Fruit fly (Drosophila melanogaster): ENCODE data around the gene Cap-D2.

Gene Cap-D2

dm6 chr3R:29675333-29675732, at the start of gene Cap-D2, which contains the start of gene Bub3:
Cap-D2 (plus strand) TSS chr3R:29675651.
Bub3 (minus strand) TSS chr3R:29675421.
- no peak for TF ChIP-seq Dll (optimal IDR thresholded peaks at IDR 0.05)
- no peak for TF ChIP-seq EcR (GFP tag; optimal IDR thresholded peaks at IDR 0.05)
- no peak for TF ChIP-seq psq (optimal IDR thresholded peaks at IDR 0.05)
- TF ChIP-seq usp (GFP tag; optimal IDR thresholded peaks at IDR 0.05): no peak
- no peak for TF ChIP-seq pan (optimal IDR thresholded peaks at IDR 0.05)
- no peak for TF ChIP-seq CG8478 (optimal IDR thresholded peaks at IDR 0.05)

- no peak for TF ChIP-seq EcR (GFP tag; optimal IDR thresholded peaks at IDR 0.05)
- TF ChIP-seq CG8478 (optimal IDR thresholded peaks at IDR 0.05): no peak
- no peak for TF ChIP-seq Dll (optimal IDR thresholded peaks at IDR 0.05)
- TF ChIP-seq psq (optimal IDR thresholded peaks at IDR 0.05): no peak
- TF ChIP-seq usp (GFP tag; optimal IDR thresholded peaks at IDR 0.05): no peak
- TF ChIP-seq pan (optimal IDR thresholded peaks at IDR 0.05): no peak
Observed at dm6 chr3R:29625883-29626282, 49.6 kb upstream of the Cap-D2 start.

- TF ChIP-seq psq (optimal IDR thresholded peaks at IDR 0.05): no peak
- no peak for TF ChIP-seq EcR (GFP tag; optimal IDR thresholded peaks at IDR 0.05)
- TF ChIP-seq Dll (optimal IDR thresholded peaks at IDR 0.05): no peak
- TF ChIP-seq CG8478 (optimal IDR thresholded peaks at IDR 0.05): no peak
- no peak for TF ChIP-seq usp (GFP tag; optimal IDR thresholded peaks at IDR 0.05)
- TF ChIP-seq pan (optimal IDR thresholded peaks at IDR 0.05): no peak
Observed at dm6 chr3R:29651488-29651887, 24.0 kb upstream of the Cap-D2 start.

dm6 chr3R:29659950-29660349, 15.5 kb upstream of the Cap-D2 start, which contains the start of gene Dop1R2:
Dop1R2 (minus strand) TSS chr3R:29659984.
- TF ChIP-seq Dll (optimal IDR thresholded peaks at IDR 0.05) (no peak), CG8478 (optimal IDR thresholded peaks at IDR 0.05) (no peak), EcR (GFP tag; optimal IDR thresholded peaks at IDR 0.05) (no peak), psq (optimal IDR thresholded peaks at IDR 0.05) (no peak), pan (optimal IDR thresholded peaks at IDR 0.05) (no peak), usp (GFP tag; optimal IDR thresholded peaks at IDR 0.05) (no peak)

dm6 chr3R:29664183-29664829, 11.1 kb upstream of the Cap-D2 start, which contains the start of gene ppk21:
ppk21 (plus strand) TSS chr3R:29664779.
- TF ChIP-seq CG8478 (optimal IDR thresholded peaks at IDR 0.05) (no peak), Dll (optimal IDR thresholded peaks at IDR 0.05) (no peak), EcR (GFP tag; optimal IDR thresholded peaks at IDR 0.05) (no peak), pan (optimal IDR thresholded peaks at IDR 0.05) (no peak), usp (GFP tag; optimal IDR thresholded peaks at IDR 0.05) (no peak), psq (optimal IDR thresholded peaks at IDR 0.05) (no peak)

- no peak for TF ChIP-seq usp (GFP tag; optimal IDR thresholded peaks at IDR 0.05)
- TF ChIP-seq CG8478 (optimal IDR thresholded peaks at IDR 0.05): no peak
- no peak for TF ChIP-seq psq (optimal IDR thresholded peaks at IDR 0.05)
Observed at dm6 chr3R:29668777-29669176, 6.7 kb upstream of the Cap-D2 start, which contains the start of the genes ppk20 and ppk30. ppk20 (minus strand) TSS chr3R:29668877. ppk30 (plus strand) TSS chr3R:29669149.

- TF ChIP-seq usp (GFP tag; optimal IDR thresholded peaks at IDR 0.05): no peak
- TF ChIP-seq CG8478 (optimal IDR thresholded peaks at IDR 0.05): no peak
- TF ChIP-seq pan (optimal IDR thresholded peaks at IDR 0.05): no peak
- TF ChIP-seq Dll (optimal IDR thresholded peaks at IDR 0.05): no peak
- TF ChIP-seq psq (optimal IDR thresholded peaks at IDR 0.05): no peak
- no peak for TF ChIP-seq EcR (GFP tag; optimal IDR thresholded peaks at IDR 0.05)
Observed at dm6 chr3R:29671060-29671707, 4.3 kb upstream of the Cap-D2 start, which contains the start of gene Obp99a. Obp99a (plus strand) TSS chr3R:29671657.

- TF ChIP-seq EcR (GFP tag; optimal IDR thresholded peaks at IDR 0.05): no peak
- TF ChIP-seq usp (GFP tag; optimal IDR thresholded peaks at IDR 0.05): no peak
- TF ChIP-seq pan (optimal IDR thresholded peaks at IDR 0.05): no peak
Observed at dm6 chr3R:29672156-29672555, 3.3 kb upstream of the Cap-D2 start, which contains the start of gene ppk19. ppk19 (plus strand) TSS chr3R:29672456.

- TF ChIP-seq CG8478 (optimal IDR thresholded peaks at IDR 0.05) (no peak), usp (GFP tag; optimal IDR thresholded peaks at IDR 0.05) (no peak), pan (optimal IDR thresholded peaks at IDR 0.05) (no peak), EcR (GFP tag; optimal IDR thresholded peaks at IDR 0.05) (no peak), psq (optimal IDR thresholded peaks at IDR 0.05) (no peak), Dll (optimal IDR thresholded peaks at IDR 0.05) (no peak)
Observed at dm6 chr3R:29681241-29681640, 5.8 kb downstream of the Cap-D2 start.

dm6 chr3R:29682152-29682600, 6.7 kb downstream of the Cap-D2 start, which contains the start of the genes CG7582 and Gycalpha99B:
CG7582 (minus strand) TSS chr3R:29682278.
Gycalpha99B (plus strand) TSS chr3R:29682503.
- TF ChIP-seq psq (optimal IDR thresholded peaks at IDR 0.05) (no peak), EcR (GFP tag; optimal IDR thresholded peaks at IDR 0.05) (no peak), pan (optimal IDR thresholded peaks at IDR 0.05) (no peak), usp (GFP tag; optimal IDR thresholded peaks at IDR 0.05) (no peak), Dll (optimal IDR thresholded peaks at IDR 0.05) (peak; percentile 86)

- TF ChIP-seq EcR (GFP tag; optimal IDR thresholded peaks at IDR 0.05) (no peak), Dll (optimal IDR thresholded peaks at IDR 0.05) (no peak), usp (GFP tag; optimal IDR thresholded peaks at IDR 0.05) (no peak), pan (optimal IDR thresholded peaks at IDR 0.05) (no peak), psq (optimal IDR thresholded peaks at IDR 0.05) (no peak), CG8478 (optimal IDR thresholded peaks at IDR 0.05) (no peak)
Observed at dm6 chr3R:29686698-29687097, 11.2 kb downstream of the Cap-D2 start.

dm6 chr3R:29689211-29689610, 13.8 kb downstream of the Cap-D2 start, which contains the start of gene Obp99c:
Obp99c (minus strand) TSS chr3R:29689311.
- no peak for TF ChIP-seq EcR (GFP tag; optimal IDR thresholded peaks at IDR 0.05)
- TF ChIP-seq usp (GFP tag; optimal IDR thresholded peaks at IDR 0.05): no peak
- TF ChIP-seq CG8478 (optimal IDR thresholded peaks at IDR 0.05): no peak
- no peak for TF ChIP-seq pan (optimal IDR thresholded peaks at IDR 0.05)
